Worm (Caenorhabditis elegans) whole organism, L1 larva: Measurements from ENCODE around the gene Y66H1A.8.

Experiments used
- C04F5.9 ChIP-seq: sonication (generic microtip); optimal IDR thresholded peaks from 2 replicates; lab custom pipeline; 2016; ENCODE audit warnings: missing genetic modification characterization, missing compliant biosample characterization
- C16A3.4 ChIP-seq: fragments of 150-350 bp; optimal IDR thresholded peaks from 2 replicates; lab custom pipeline; 2014; ENCODE audit warnings: missing biosample characterization, missing genetic modification characterization
- F16B12.6 ChIP-seq: fragments of 150-350 bp; optimal IDR thresholded peaks from 2 replicates; lab custom pipeline; 2014; ENCODE audit warnings: missing biosample characterization, missing genetic modification characterization
- Y116A8C.19 ChIP-seq: sonication (generic microtip); optimal IDR thresholded peaks from 2 replicates; lab custom pipeline; 2016; ENCODE audit warnings: missing compliant biosample characterization, missing genetic modification characterization, borderline replicate concordance
- aha-1 ChIP-seq: fragments of 150-350 bp; optimal IDR thresholded peaks from 2 replicates; lab custom pipeline; 2014; ENCODE audit warnings: missing biosample characterization, missing genetic modification characterization
- alr-1 ChIP-seq: fragments of 200-800 bp; sonication (Bioruptor generic); optimal IDR thresholded peaks from 2 replicates; lab custom pipeline; 2018; ENCODE audit warnings: borderline replicate concordance, mild to moderate bottlenecking, missing genetic modification characterization, missing compliant biosample characterization
- aly-2 ChIP-seq: fragments of 150-350 bp; optimal IDR thresholded peaks from 2 replicates; lab custom pipeline; 2014; ENCODE audit warnings: missing biosample characterization, missing genetic modification characterization
- ama-1 ChIP-seq: fragments of 150-350 bp; optimal IDR thresholded peaks from 2 replicates; lab custom pipeline; 2014
- ceh-82 ChIP-seq, 3 experiments: fragments of 150-350 bp in 1 of 3; sonication (generic microtip) in 2 of 3; optimal IDR thresholded peaks; 2 replicates each; lab custom pipeline; 2014 to 2017; ENCODE audit warnings: missing biosample characterization in 3 of 3, missing genetic modification characterization in 3 of 3
- ceh-88 ChIP-seq: fragments of 200-800 bp; sonication (Bioruptor generic); IDR thresholded peaks from 2 replicates; pipeline ENCODE4 v1.3.6; 2022; ENCODE audit warnings: missing genetic modification characterization, missing compliant biosample characterization
- ceh-90 ChIP-seq: sonication (generic microtip); optimal IDR thresholded peaks from 2 replicates; lab custom pipeline; 2016; ENCODE audit warnings: missing genetic modification characterization, missing compliant biosample characterization
- ces-1 ChIP-seq: fragments of 150-350 bp; optimal IDR thresholded peaks from 2 replicates; lab custom pipeline; 2014; ENCODE audit warnings: missing biosample characterization, missing genetic modification reagents, missing genetic modification characterization
- dpl-1 ChIP-seq, 3 experiments: fragments of 150-350 bp in 2 of 3; sonication (generic microtip) in 1 of 3; optimal IDR thresholded peaks; 2 replicates each; lab custom pipeline; 2014 to 2017; ENCODE audit warnings: missing biosample characterization in 3 of 3, missing genetic modification characterization in 3 of 3, missing genetic modification reagents in 3 of 3
- efl-1 ChIP-seq, 4 experiments: fragments of 150-350 bp; optimal IDR thresholded peaks in 3 of 4; peaks in 1 of 4; 1 replicate in 1 of 4; 2 replicates in 3 of 4; lab custom pipeline; 2014; ENCODE audit warnings: missing biosample characterization in 2 of 4, missing genetic modification characterization in 2 of 4, missing genetic modification reagents in 2 of 4
- efl-3 ChIP-seq: fragments of 200-800 bp; sonication (Bioruptor generic); optimal IDR thresholded peaks from 2 replicates; lab custom pipeline; 2018; ENCODE audit warnings: mild to moderate bottlenecking, missing genetic modification characterization, missing compliant biosample characterization
- egl-13 ChIP-seq: sonication (generic microtip); optimal IDR thresholded peaks from 2 replicates; lab custom pipeline; 2016; ENCODE audit warnings: missing genotype, missing genetic modification reagents, missing genetic modification characterization, missing compliant biosample characterization
- egl-27 ChIP-seq, 2 experiments: fragments of 150-350 bp in 1 of 2; sonication (generic microtip); optimal IDR thresholded peaks; 3 replicates each; lab custom pipeline; 2017 to 2018; ENCODE audit warnings: missing biosample characterization in 2 of 2, missing genetic modification characterization in 2 of 2, missing genetic modification reagents in 2 of 2
- elt-2 ChIP-seq: sonication (generic microtip); optimal IDR thresholded peaks from 2 replicates; lab custom pipeline; 2016; ENCODE audit warnings: missing genetic modification characterization, mild to moderate bottlenecking, inconsistent platforms, missing compliant biosample characterization, missing genetic modification reagents
- elt-3 ChIP-seq, 6 experiments: fragments of 150-350 bp in 1 of 6; sonication (generic microtip); optimal IDR thresholded peaks; 2 replicates each; lab custom pipeline; 2017 to 2018; ENCODE audit warnings: missing biosample characterization in 6 of 6, missing genetic modification characterization in 6 of 6, inconsistent platforms in 1 of 6
- ets-5 ChIP-seq: fragments of 200-800 bp; sonication (Bioruptor generic); IDR thresholded peaks from 2 replicates; pipeline ENCODE4 v1.3.6; 2022; ENCODE audit warnings: missing genetic modification characterization, missing compliant biosample characterization
- fkh-4 ChIP-seq: sonication (generic microtip); optimal IDR thresholded peaks from 2 replicates; lab custom pipeline; 2016; ENCODE audit warnings: missing compliant biosample characterization, missing genetic modification characterization, borderline replicate concordance
- fos-1 ChIP-seq: fragments of 150-350 bp; optimal IDR thresholded peaks from 2 replicates; lab custom pipeline; 2014; ENCODE audit warnings: missing biosample characterization, missing genetic modification characterization
- grh-1 ChIP-seq: fragments of 200-800 bp; sonication (Bioruptor generic); IDR thresholded peaks from 2 replicates; pipeline ENCODE4 v1.3.6; 2022; ENCODE audit warnings: missing genetic modification reagents, missing genetic modification characterization, missing compliant biosample characterization
- hlh-17 ChIP-seq: fragments of 200-800 bp; sonication (Bioruptor generic); optimal IDR thresholded peaks from 2 replicates; lab custom pipeline; 2018; ENCODE audit warnings: missing genetic modification characterization, mild to moderate bottlenecking, missing compliant biosample characterization, moderate library complexity, borderline replicate concordance
- isw-1 ChIP-seq: fragments of 200-800 bp; sonication (Bioruptor generic); IDR thresholded peaks from 2 replicates; pipeline ENCODE4 v1.3.6; 2022; ENCODE audit warnings: missing genetic modification characterization, missing compliant biosample characterization
- jun-1 ChIP-seq: fragments of 150-350 bp; optimal IDR thresholded peaks from 2 replicates; lab custom pipeline; 2014; ENCODE audit warnings: missing biosample characterization, missing genetic modification reagents, missing genetic modification characterization
- lin-14 ChIP-seq: fragments of 200-800 bp; sonication (Bioruptor generic); optimal IDR thresholded peaks from 2 replicates; lab custom pipeline; 2018; ENCODE audit warnings: mild to moderate bottlenecking, missing genetic modification characterization, moderate library complexity, missing compliant biosample characterization
- lin-15B ChIP-seq: fragments of 150-350 bp; sonication (generic microtip); optimal IDR thresholded peaks from 3 replicates; lab custom pipeline; 2014; ENCODE audit warnings: missing biosample characterization, missing genetic modification characterization
- lin-39 ChIP-seq: fragments of 150-350 bp; optimal IDR thresholded peaks from 2 replicates; lab custom pipeline; 2014; ENCODE audit warnings: missing biosample characterization, missing genetic modification reagents, missing genetic modification characterization
- lsy-2 ChIP-seq, 2 experiments: fragments of 150-350 bp; optimal IDR thresholded peaks; 2 replicates each; lab custom pipeline; 2014; ENCODE audit warnings: missing biosample characterization in 2 of 2, missing genetic modification characterization in 2 of 2
- mab-9 ChIP-seq: fragments of 200-800 bp; sonication (Bioruptor generic); IDR thresholded peaks from 2 replicates; pipeline ENCODE4 v1.3.6; 2022; ENCODE audit warnings: missing genetic modification reagents, missing genetic modification characterization, missing compliant biosample characterization
- mdl-1 ChIP-seq, 2 experiments: fragments of 150-350 bp; optimal IDR thresholded peaks; 2 replicates each; lab custom pipeline; 2014 to 2017; ENCODE audit warnings: missing biosample characterization in 2 of 2, missing genetic modification characterization in 2 of 2, inconsistent platforms in 1 of 2
- mef-2 ChIP-seq: fragments of 150-350 bp; optimal IDR thresholded peaks from 2 replicates; lab custom pipeline; 2014; ENCODE audit warnings: missing biosample characterization, missing genetic modification characterization
- mep-1 ChIP-seq: fragments of 150-350 bp; optimal IDR thresholded peaks from 2 replicates; lab custom pipeline; 2014; ENCODE audit warnings: missing biosample characterization, missing genetic modification characterization
- nhr-11 ChIP-seq: fragments of 150-350 bp; optimal IDR thresholded peaks from 2 replicates; lab custom pipeline; 2014; ENCODE audit warnings: missing biosample characterization, missing genetic modification characterization
- nhr-12 ChIP-seq: sonication (generic microtip); optimal IDR thresholded peaks from 2 replicates; lab custom pipeline; 2017; ENCODE audit warnings: missing biosample characterization, missing genetic modification characterization
- nhr-19 ChIP-seq: fragments of 200-800 bp; sonication (Bioruptor generic); conservative IDR thresholded peaks from 2 replicates; pipeline ENCODE4 v1.3.6; 2022; ENCODE audit warnings: missing genetic modification characterization, missing compliant biosample characterization
- nhr-28 ChIP-seq: fragments of 150-350 bp; optimal IDR thresholded peaks from 2 replicates; lab custom pipeline; 2014; ENCODE audit warnings: missing biosample characterization, missing genetic modification characterization
- nhr-76 ChIP-seq: sonication (generic microtip); optimal IDR thresholded peaks from 2 replicates; lab custom pipeline; 2017; ENCODE audit warnings: missing biosample characterization, missing genetic modification characterization
- nhr-77 ChIP-seq: fragments of 150-350 bp; optimal IDR thresholded peaks from 2 replicates; lab custom pipeline; 2014; ENCODE audit warnings: missing biosample characterization, missing genetic modification characterization
- nhr-90 ChIP-seq: sonication (generic microtip); optimal IDR thresholded peaks from 2 replicates; lab custom pipeline; 2016; ENCODE audit warnings: mild to moderate bottlenecking, missing genetic modification characterization, missing compliant biosample characterization; ENCODE audit not compliant: poor library complexity
- pqm-1 ChIP-seq: sonication (generic microtip); optimal IDR thresholded peaks from 3 replicates; lab custom pipeline; 2017; ENCODE audit warnings: missing biosample characterization, missing genetic modification characterization
- rnt-1 ChIP-seq: sonication (generic microtip); optimal IDR thresholded peaks from 2 replicates; lab custom pipeline; 2016; ENCODE audit warnings: mild to moderate bottlenecking, missing genetic modification characterization, moderate library complexity, missing compliant biosample characterization
- skn-1 ChIP-seq: fragments of 150-350 bp; optimal IDR thresholded peaks from 2 replicates; lab custom pipeline; 2014; ENCODE audit warnings: missing biosample characterization, missing genetic modification characterization
- snu-23 ChIP-seq: sonication (generic microtip); optimal IDR thresholded peaks from 2 replicates; lab custom pipeline; 2016; ENCODE audit warnings: missing genetic modification characterization, missing compliant biosample characterization
- sptf-1 ChIP-seq: fragments of 150-350 bp; optimal IDR thresholded peaks from 2 replicates; lab custom pipeline; 2014; ENCODE audit warnings: missing biosample characterization, missing genetic modification characterization
- swsn-7 ChIP-seq: sonication (generic microtip); optimal IDR thresholded peaks from 2 replicates; lab custom pipeline; 2016; ENCODE audit warnings: missing genetic modification characterization, missing compliant biosample characterization
- unc-130 ChIP-seq: fragments of 150-350 bp; optimal IDR thresholded peaks from 2 replicates; lab custom pipeline; 2017; ENCODE audit warnings: missing biosample characterization, missing genetic modification characterization, inconsistent platforms
- unc-98 ChIP-seq: fragments of 200-800 bp; sonication (Bioruptor generic); IDR thresholded peaks from 2 replicates; pipeline ENCODE4 v1.3.6; 2022; ENCODE audit warnings: missing genetic modification characterization, missing compliant biosample characterization
- zag-1 ChIP-seq: fragments of 150-350 bp; optimal IDR thresholded peaks from 2 replicates; lab custom pipeline; 2014; ENCODE audit warnings: missing biosample characterization, missing genetic modification characterization
- zip-4 ChIP-seq: fragments of 200-800 bp; sonication (Bioruptor generic); optimal IDR thresholded peaks from 2 replicates; lab custom pipeline; 2018; ENCODE audit warnings: mild to moderate bottlenecking, missing genetic modification characterization, moderate library complexity, missing compliant biosample characterization
- ztf-11 ChIP-seq, 2 experiments: sonication (generic microtip); optimal IDR thresholded peaks; 2 replicates each; lab custom pipeline; 2016 to 2017; ENCODE audit warnings: missing genetic modification characterization in 2 of 2, missing biosample characterization in 1 of 2, missing compliant biosample characterization in 1 of 2
- ztf-4 ChIP-seq: fragments of 150-350 bp; optimal IDR thresholded peaks from 2 replicates; lab custom pipeline; 2014; ENCODE audit warnings: missing biosample characterization, missing genetic modification characterization

The Y66H1A.8 gene

DNA sequence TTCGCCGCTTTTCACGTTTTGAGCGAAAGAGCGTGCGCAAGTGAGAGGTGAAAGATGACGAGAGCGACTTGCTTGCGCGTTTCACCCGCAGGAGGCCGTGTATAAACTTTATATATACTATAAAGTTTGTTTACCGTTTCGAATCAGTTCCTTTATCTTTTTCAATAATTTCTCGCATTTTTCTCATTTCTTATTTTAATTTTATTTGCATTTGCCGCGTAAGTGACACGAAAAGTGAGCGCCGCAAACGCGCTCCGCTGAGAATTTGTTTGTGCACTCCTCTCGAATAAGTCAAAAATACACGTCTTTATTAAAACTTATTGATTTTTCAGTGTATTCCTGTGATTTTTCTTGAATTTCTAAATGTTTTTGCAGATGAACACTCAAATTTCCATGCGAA is 11.1 kb downstream of the Y66H1A.8 start, which contains the start of gene mrpl-55 (continued):
- TF ChIP-seq lsy-2 (tag; optimal IDR thresholded peaks at IDR 0.05; lab: Kevin White, UChicago) (peak; percentile 91 to 95), swsn-7 (tag; lab: Kevin White, UChicago) (peak; percentile 89), C16A3.4 (tag; lab: Kevin White, UChicago) (peak; percentile 96), mef-2 (tag; lab: Kevin White, UChicago) (peak; percentile 69), nhr-77 (tag; lab: Kevin White, UChicago) (peak; percentile 90), elt-3 (tag; optimal IDR thresholded peaks at IDR 0.05; lab: Kevin White, UChicago) (peak in 4 of 6 experiments; percentile 19 to 98 (median 64)), ztf-4 (tag; lab: Kevin White, UChicago) (peak; percentile 82), mep-1 (peak; percentile 94), mab-9 (GFP tag; lab: Robert Waterston, UW) (peak; percentile 75), mdl-1 (tag; optimal IDR thresholded peaks at IDR 0.05; lab: Kevin White, UChicago) (peak in 1 of 2 experiments; percentile 78), egl-13 (tag; lab: Kevin White, UChicago) (peak; percentile 74), elt-2 (tag; lab: Kevin White, UChicago) (peak; percentile 55), aly-2 (tag; lab: Kevin White, UChicago) (peak; percentile 77), zip-4 (peak; percentile 66), hlh-17 (no peak), skn-1 (peak; percentile 88), Y116A8C.19 (tag; lab: Kevin White, UChicago) (no peak), C04F5.9 (tag; lab: Kevin White, UChicago) (peak; percentile 82), nhr-76 (tag; lab: Kevin White, UChicago) (no peak), nhr-12 (no peak), ceh-88 (GFP tag; lab: Robert Waterston, UW) (peak; percentile 89), rnt-1 (tag; lab: Kevin White, UChicago) (peak; percentile 93), lin-39 (tag; lab: Kevin White, UChicago) (peak; percentile 82), lin-14 (GFP tag; lab: Kevin White, UChicago) (peak; percentile 93), fkh-4 (tag; lab: Kevin White, UChicago) (peak; percentile 57), ama-1 (lab: Kevin White, UChicago) (no peak), F16B12.6 (tag; lab: Kevin White, UChicago) (peak; percentile 73), nhr-19 (GFP tag; lab: Robert Waterston, UW) (peak; percentile 89), zag-1 (tag; lab: Kevin White, UChicago) (no peak), dpl-1 (GFP tag; optimal IDR thresholded peaks at IDR 0.05; lab: Kevin White, UChicago) (peak; percentile 94 to 97 (median 96)), unc-130 (tag; lab: Kevin White, UChicago) (peak; percentile 97), ceh-90 (tag; lab: Kevin White, UChicago) (peak; percentile 46), efl-3 (GFP tag; lab: Kevin White, UChicago) (no peak), lin-15B (tag; lab: Kevin White, UChicago) (peak; percentile 92), egl-27 (tag; optimal IDR thresholded peaks at IDR 0.05; lab: Kevin White, UChicago) (peak; percentile 37), nhr-28 (tag; lab: Kevin White, UChicago) (no peak), snu-23 (GFP tag; lab: Kevin White, UChicago) (peak; percentile 95), ces-1 (GFP tag; lab: Kevin White, UChicago) (no peak), isw-1 (GFP tag; lab: Robert Waterston, UW) (peak; percentile 86), fos-1 (tag; lab: Kevin White, UChicago) (peak; percentile 71), ztf-11 (tag; optimal IDR thresholded peaks at IDR 0.05; lab: Kevin White, UChicago) (peak in 1 of 2 experiments; percentile 77), unc-98 (no peak), efl-1 (optimal IDR thresholded peaks at IDR 0.05; lab: Kevin White, UChicago) (peak; percentile 88 to 98), efl-1 (GFP tag; optimal IDR thresholded peaks at IDR 0.05 in 1 of 2; lab: Kevin White, UChicago) (peak; percentile 96 to 99), sptf-1 (tag; lab: Kevin White, UChicago) (no peak), ets-5 (GFP tag; lab: Robert Waterston, UW) (no peak), nhr-90 (tag; lab: Kevin White, UChicago) (peak; percentile 91), nhr-11 (tag; lab: Kevin White, UChicago) (peak; percentile 56), alr-1 (tag; lab: Kevin White, UChicago) (no peak), aha-1 (tag; lab: Kevin White, UChicago) (no peak), pqm-1 (no peak), jun-1 (peak; percentile 82), grh-1 (GFP tag; lab: Robert Waterston, UW) (peak; percentile 76), ceh-82 (tag; optimal IDR thresholded peaks at IDR 0.05; lab: Kevin White, UChicago) (peak; percentile 75 to 93 (median 77))
